Comparison of ENCODE assay signal across 1 fruit fly cellular context in the genomic region with DNA sequence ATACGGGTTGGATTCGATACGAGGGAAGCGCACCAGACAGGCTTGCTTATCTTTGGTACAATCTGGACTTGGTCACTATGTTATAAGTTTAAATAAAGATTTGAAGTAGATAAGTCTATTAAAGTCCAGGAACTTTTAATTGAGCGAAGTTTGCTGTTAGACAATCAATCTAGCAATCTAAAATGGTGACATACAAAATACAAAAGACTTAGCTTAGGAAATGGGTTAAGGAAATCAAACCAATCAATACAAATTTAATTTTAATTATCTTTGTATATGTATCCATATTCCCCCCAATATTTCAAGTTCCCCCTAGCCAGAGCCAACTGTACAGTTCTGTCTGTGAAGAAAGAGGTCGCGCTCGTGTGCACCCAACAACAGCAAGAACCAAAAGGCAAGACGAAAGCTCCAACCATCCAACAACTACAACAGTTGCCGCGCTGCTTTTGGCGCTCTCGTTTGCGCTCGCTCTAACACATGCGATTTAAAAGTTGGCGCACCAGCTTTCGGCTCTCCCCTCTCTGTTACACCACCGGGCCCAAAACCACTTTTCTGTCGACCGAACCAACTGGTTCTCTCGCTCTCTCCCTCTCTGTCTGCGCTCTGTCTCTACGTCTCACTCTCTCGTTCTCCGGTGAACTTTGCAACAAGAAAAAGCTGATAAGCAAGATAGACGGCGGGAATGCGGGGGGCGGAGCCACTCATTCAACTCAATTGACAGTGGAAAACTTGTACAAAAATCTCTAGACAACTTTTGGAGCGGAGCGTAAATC.
A peak's percentile ranks its signal among the peaks of the same experiment; 100 is the strongest.
TF ChIP-seq lines count a peak whose summit lies in the region.

No protein-coding gene starts in this region.

TF ChIP-seq in whole organism, embryonic, 481 proteins besides CTCF, POLR2A, EP300 and RAD21 (continued from another document and continues in another):
- TF ChIP-seq Oaz (GFP tag; IDR thresholded peaks at IDR 0.05; lab: Robert Waterston, UW) (peak; percentile 74), CoRest (tag; optimal IDR thresholded peaks at IDR 0.05; lab: Kevin White, UChicago) (peak; percentile 95), ems (GFP tag; optimal IDR thresholded peaks at IDR 0.05; lab: Kevin White, UChicago) (peak; percentile 79), CG9932 (GFP tag; IDR thresholded peaks at IDR 0.05; lab: Robert Waterston, UW) (peak; percentile 86), en (GFP tag; optimal IDR thresholded peaks at IDR 0.05; lab: Kevin White, UChicago) (no peak), dan (GFP tag; IDR thresholded peaks at IDR 0.05; lab: Robert Waterston, UW) (no peak), aop (GFP tag; IDR thresholded peaks at IDR 0.05; lab: Robert Waterston, UW) (no peak), Myb (GFP tag; optimal IDR thresholded peaks at IDR 0.05; lab: Kevin White, UChicago) (peak; percentile 42), Chrac-16 (GFP tag; optimal IDR thresholded peaks at IDR 0.05; lab: Kevin White, UChicago) (peak; percentile 78), dmrt99B (tag; optimal IDR thresholded peaks at IDR 0.05; lab: Kevin White, UChicago) (peak; percentile 95), CG11456 (GFP tag; IDR thresholded peaks at IDR 0.05; lab: Robert Waterston, UW) (peak; percentile 87), amos (GFP tag; IDR thresholded peaks at IDR 0.05; lab: Robert Waterston, UW; ENCODE audit: partially characterized antibody) (no peak; the same call in 1 of the 2 replicates), CG9876 (GFP tag; optimal IDR thresholded peaks at IDR 0.05; lab: Kevin White, UChicago) (peak; percentile 51), az2 (GFP tag; optimal IDR thresholded peaks at IDR 0.05; lab: Kevin White, UChicago) (peak; percentile 81), HmgD (GFP tag; optimal IDR thresholded peaks at IDR 0.05; lab: Kevin White, UChicago) (no peak), cato (GFP tag; optimal IDR thresholded peaks at IDR 0.05; lab: Kevin White, UChicago; ENCODE audit: borderline replicate concordance) (peak; percentile 77), CG12659 (GFP tag; optimal IDR thresholded peaks at IDR 0.05; lab: Kevin White, UChicago) (peak; percentile 95), CG9817 (tag; optimal IDR thresholded peaks at IDR 0.05; lab: Kevin White, UChicago) (no peak), CG10462 (GFP tag; optimal IDR thresholded peaks at IDR 0.05; lab: Kevin White, UChicago) (peak; percentile 78), fd102C (GFP tag; optimal IDR thresholded peaks at IDR 0.05; lab: Kevin White, UChicago) (no peak), jigr1 (GFP tag; IDR thresholded peaks at IDR 0.05; lab: Robert Waterston, UW) (peak; percentile 79; the same call in 2 of the 3 replicates), CG13424 (tag; optimal IDR thresholded peaks at IDR 0.05; lab: Kevin White, UChicago) (peak; percentile 93), C15 (GFP tag; IDR thresholded peaks at IDR 0.05; lab: Robert Waterston, UW) (no peak), CG10543 (GFP tag; optimal IDR thresholded peaks at IDR 0.05; lab: Kevin White, UChicago) (peak; percentile 77), CG14667 (GFP tag; IDR thresholded peaks at IDR 0.05; lab: Robert Waterston, UW) (peak; percentile 67), cad (GFP tag; optimal IDR thresholded peaks at IDR 0.05; lab: Kevin White, UChicago) (no peak), CG3163 (GFP tag; optimal IDR thresholded peaks at IDR 0.05; lab: Kevin White, UChicago) (no peak), CG15011 (GFP tag; optimal IDR thresholded peaks at IDR 0.05; lab: Kevin White, UChicago) (peak; percentile 86), CG2678 (tag; optimal IDR thresholded peaks at IDR 0.05; lab: Kevin White, UChicago) (peak; percentile 95), hb (GFP tag; IDR thresholded peaks at IDR 0.05; lab: Robert Waterston, UW; ENCODE audit: partially characterized antibody) (no peak), MESR4 (GFP tag; optimal IDR thresholded peaks at IDR 0.05; lab: Kevin White, UChicago) (no peak), ERR (GFP tag; optimal IDR thresholded peaks at IDR 0.05; lab: Kevin White, UChicago) (no peak), CG15696 (tag; optimal IDR thresholded peaks at IDR 0.05; lab: Kevin White, UChicago) (peak; percentile 56), Dbx (GFP tag; IDR thresholded peaks at IDR 0.05; lab: Robert Waterston, UW) (peak; percentile 81), lola (GFP tag; optimal IDR thresholded peaks at IDR 0.05; lab: Kevin White, UChicago) (peak in 1 of 3 experiments; percentile 72), HHEX (GFP tag; optimal IDR thresholded peaks at IDR 0.05; lab: Kevin White, UChicago) (peak; percentile 85), Ets97D (GFP tag; optimal IDR thresholded peaks at IDR 0.05; lab: Kevin White, UChicago) (peak; percentile 22), zf30C (GFP tag; optimal IDR thresholded peaks at IDR 0.05; lab: Kevin White, UChicago) (no peak), CG6272 (GFP tag; IDR thresholded peaks at IDR 0.05; lab: Robert Waterston, UW) (peak; percentile 71), CG11723 (GFP tag; optimal IDR thresholded peaks at IDR 0.05; lab: Kevin White, UChicago) (peak; percentile 81), CG5245 (GFP tag; optimal IDR thresholded peaks at IDR 0.05; lab: Kevin White, UChicago) (peak; percentile 70), CG10366 (GFP tag; IDR thresholded peaks at IDR 0.05; lab: Robert Waterston, UW) (peak; percentile 78), Dref (GFP tag; IDR thresholded peaks at IDR 0.05; lab: Robert Waterston, UW) (no peak), Sry-β (GFP tag; optimal IDR thresholded peaks at IDR 0.05; lab: Kevin White, UChicago) (no peak), bowl (GFP tag; IDR thresholded peaks at IDR 0.05; lab: Robert Waterston, UW) (no peak), nmo (GFP tag; optimal IDR thresholded peaks at IDR 0.05; lab: Kevin White, UChicago) (peak; percentile 93), pfk (GFP tag; optimal IDR thresholded peaks at IDR 0.05; lab: Kevin White, UChicago) (no peak), dimm (GFP tag; IDR thresholded peaks at IDR 0.05; lab: Robert Waterston, UW) (peak; percentile 9; the same call in 1 of the 2 replicates), mirr (GFP tag; optimal IDR thresholded peaks at IDR 0.05; lab: Kevin White, UChicago) (peak; percentile 63), btn (GFP tag; optimal IDR thresholded peaks at IDR 0.05; lab: Kevin White, UChicago) (no peak), CG8765 (GFP tag; IDR thresholded peaks at IDR 0.05; lab: Robert Waterston, UW) (0 out of 2 replicates have a peak, but pooled peaks have one; percentile 29), CG31365 (tag; optimal IDR thresholded peaks at IDR 0.05; lab: Kevin White, UChicago) (peak; percentile 12), TFAM (GFP tag; optimal IDR thresholded peaks at IDR 0.05; lab: Kevin White, UChicago) (peak; percentile 3), YL-1 (GFP tag; optimal IDR thresholded peaks at IDR 0.05; lab: Kevin White, UChicago) (peak; percentile 0), ara (GFP tag; IDR thresholded peaks at IDR 0.05; lab: Robert Waterston, UW) (no peak; the same call in 1 of the 2 replicates), CG13894 (tag; optimal IDR thresholded peaks at IDR 0.05; lab: Kevin White, UChicago) (peak; percentile 62), CG18764 (GFP tag; optimal IDR thresholded peaks at IDR 0.05; lab: Kevin White, UChicago) (peak; percentile 17), CG8944 (GFP tag; optimal IDR thresholded peaks at IDR 0.05; lab: Kevin White, UChicago) (peak; percentile 73), D19A (tag; optimal IDR thresholded peaks at IDR 0.05; lab: Kevin White, UChicago) (peak; percentile 83), CG43689 (GFP tag; IDR thresholded peaks at IDR 0.05; lab: Robert Waterston, UW) (peak; percentile 54), Ada2b (GFP tag; IDR thresholded peaks at IDR 0.05; lab: Robert Waterston, UW) (peak; percentile 81), Hand (GFP tag; optimal IDR thresholded peaks at IDR 0.05; lab: Kevin White, UChicago) (peak; percentile 84), Mad (GFP tag; optimal IDR thresholded peaks at IDR 0.05; lab: Kevin White, UChicago) (peak; percentile 61), MTF-1 (GFP tag; optimal IDR thresholded peaks at IDR 0.05; lab: Kevin White, UChicago; ENCODE audit: borderline replicate concordance) (peak; percentile 89), sug (tag; optimal IDR thresholded peaks at IDR 0.05; lab: Kevin White, UChicago) (peak; percentile 62), CG42726 (GFP tag; IDR thresholded peaks at IDR 0.05; lab: Robert Waterston, UW; ENCODE audit: partially characterized antibody) (peak; percentile 10; the same call in 1 of the 2 replicates), Hey (tag; optimal IDR thresholded peaks at IDR 0.05; lab: Kevin White, UChicago) (no peak), CG13775 (GFP tag; optimal IDR thresholded peaks at IDR 0.05; lab: Kevin White, UChicago) (peak; percentile 81), Jarid2 (GFP tag; optimal IDR thresholded peaks at IDR 0.05; lab: Kevin White, UChicago) (no peak), repo (GFP tag; optimal IDR thresholded peaks at IDR 0.05; lab: Kevin White, UChicago) (peak; percentile 20), tin (GFP tag; optimal IDR thresholded peaks at IDR 0.05; lab: Kevin White, UChicago) (peak; percentile 80), Opbp (GFP tag; IDR thresholded peaks at IDR 0.05; lab: Robert Waterston, UW; ENCODE audit: partially characterized antibody) (no peak), CG10654 (GFP tag; optimal IDR thresholded peaks at IDR 0.05; lab: Kevin White, UChicago) (peak; percentile 72), Max (GFP tag; optimal IDR thresholded peaks at IDR 0.05; lab: Kevin White, UChicago) (peak; percentile 82), pum (GFP tag; optimal IDR thresholded peaks at IDR 0.05; lab: Kevin White, UChicago) (peak; percentile 67), Stat92E (GFP tag; optimal IDR thresholded peaks at IDR 0.05; lab: Kevin White, UChicago) (no peak), row (GFP tag; IDR thresholded peaks at IDR 0.05; lab: Robert Waterston, UW) (peak; percentile 92), sima (GFP tag; optimal IDR thresholded peaks at IDR 0.05; lab: Kevin White, UChicago) (no peak), PHDP (tag; optimal IDR thresholded peaks at IDR 0.05; lab: Kevin White, UChicago) (peak; percentile 87), nerfin-2 (GFP tag; IDR thresholded peaks at IDR 0.05; lab: Robert Waterston, UW; ENCODE audit: partially characterized antibody) (no peak), Atf6 (GFP tag; IDR thresholded peaks at IDR 0.05; lab: Robert Waterston, UW) (peak; percentile 81), ATbp (GFP tag; optimal IDR thresholded peaks at IDR 0.05; lab: Kevin White, UChicago) (peak; percentile 78), Atf-2 (GFP tag; optimal IDR thresholded peaks at IDR 0.05; lab: Kevin White, UChicago) (peak; percentile 69), Antp (GFP tag; optimal IDR thresholded peaks at IDR 0.05; lab: Kevin White, UChicago) (peak; percentile 77), sqz (GFP tag; optimal IDR thresholded peaks at IDR 0.05; lab: Kevin White, UChicago) (peak; percentile 48), Nf-YC (tag; optimal IDR thresholded peaks at IDR 0.05; lab: Kevin White, UChicago) (peak; percentile 82), Lhr (GFP tag; optimal IDR thresholded peaks at IDR 0.05; lab: Kevin White, UChicago) (no peak), sc (optimal IDR thresholded peaks at IDR 0.05; lab: Kevin White, UChicago) (no peak), sc (GFP tag; optimal IDR thresholded peaks at IDR 0.05; lab: Kevin White, UChicago) (peak; percentile 43), CG3838 (GFP tag; optimal IDR thresholded peaks at IDR 0.05; lab: Kevin White, UChicago) (peak; percentile 25), CG9215 (GFP tag; IDR thresholded peaks at IDR 0.05; lab: Robert Waterston, UW) (peak; percentile 86), br (optimal IDR thresholded peaks at IDR 0.05; lab: Kevin White, UChicago) (no peak), sd (tag; optimal IDR thresholded peaks at IDR 0.05; lab: Kevin White, UChicago) (peak; percentile 91), CG30020 (tag; optimal IDR thresholded peaks at IDR 0.05; lab: Kevin White, UChicago) (peak; percentile 50), schlank (tag; optimal IDR thresholded peaks at IDR 0.05; lab: Kevin White, UChicago) (peak; percentile 52), Camta (GFP tag; optimal IDR thresholded peaks at IDR 0.05; lab: Kevin White, UChicago) (peak; percentile 71), CG10274 (GFP tag; optimal IDR thresholded peaks at IDR 0.05; lab: Kevin White, UChicago) (peak; percentile 75), Sry-δ (GFP tag; optimal IDR thresholded peaks at IDR 0.05; lab: Kevin White, UChicago) (peak; percentile 25), prd (optimal IDR thresholded peaks at IDR 0.05; lab: Kevin White, UChicago) (no peak), prd (GFP tag; IDR thresholded peaks at IDR 0.05; lab: Robert Waterston, UW) (peak; percentile 88), Taf1 (GFP tag; IDR thresholded peaks at IDR 0.05; lab: Robert Waterston, UW) (peak; percentile 77), CG18619 (GFP tag; optimal IDR thresholded peaks at IDR 0.05; lab: Kevin White, UChicago) (peak; percentile 92), NfI (GFP tag; optimal IDR thresholded peaks at IDR 0.05; lab: Kevin White, UChicago) (peak; percentile 80), CG12299 (tag; optimal IDR thresholded peaks at IDR 0.05; lab: Kevin White, UChicago) (peak; percentile 57), CG7839 (tag; optimal IDR thresholded peaks at IDR 0.05; lab: Kevin White, UChicago) (peak; percentile 94), CG1603 (tag; optimal IDR thresholded peaks at IDR 0.05; lab: Kevin White, UChicago) (peak; percentile 43), jing (GFP tag; optimal IDR thresholded peaks at IDR 0.05; lab: Kevin White, UChicago) (no peak), CG17359 (tag; optimal IDR thresholded peaks at IDR 0.05; lab: Kevin White, UChicago) (peak; percentile 87), D19B (GFP tag; optimal IDR thresholded peaks at IDR 0.05; lab: Kevin White, UChicago) (peak; percentile 80), Vsx1 (GFP tag; optimal IDR thresholded peaks at IDR 0.05; lab: Kevin White, UChicago) (peak; percentile 48), HLH4C (GFP tag; IDR thresholded peaks at IDR 0.05; lab: Robert Waterston, UW; ENCODE audit: partially characterized antibody) (0 out of 3 replicates have a peak, but pooled peaks have one; percentile 25), CG2116 (GFP tag; optimal IDR thresholded peaks at IDR 0.05; lab: Kevin White, UChicago) (peak; percentile 26), CG11247 (GFP tag; IDR thresholded peaks at IDR 0.05; lab: Robert Waterston, UW) (peak; percentile 75), sens (GFP tag; lab: Kevin White, UChicago) (peak; percentile 98), NK7.1 (GFP tag; optimal IDR thresholded peaks at IDR 0.05; lab: Kevin White, UChicago) (peak; percentile 38), emc (GFP tag; optimal IDR thresholded peaks at IDR 0.05; lab: Kevin White, UChicago) (peak; percentile 54), Sox100B (GFP tag; optimal IDR thresholded peaks at IDR 0.05; lab: Kevin White, UChicago) (peak; percentile 95), stwl (tag; optimal IDR thresholded peaks at IDR 0.05; lab: Kevin White, UChicago) (no peak), h (optimal IDR thresholded peaks at IDR 0.05; lab: Kevin White, UChicago) (no peak), CG18262 (tag; optimal IDR thresholded peaks at IDR 0.05; lab: Kevin White, UChicago) (peak; percentile 87), CG32532 (GFP tag; IDR thresholded peaks at IDR 0.05; lab: Robert Waterston, UW) (peak; percentile 82)
